Worm (Caenorhabditis elegans): ENCODE data around the gene T06E4.21.

The T06E4.21 gene

DNA sequence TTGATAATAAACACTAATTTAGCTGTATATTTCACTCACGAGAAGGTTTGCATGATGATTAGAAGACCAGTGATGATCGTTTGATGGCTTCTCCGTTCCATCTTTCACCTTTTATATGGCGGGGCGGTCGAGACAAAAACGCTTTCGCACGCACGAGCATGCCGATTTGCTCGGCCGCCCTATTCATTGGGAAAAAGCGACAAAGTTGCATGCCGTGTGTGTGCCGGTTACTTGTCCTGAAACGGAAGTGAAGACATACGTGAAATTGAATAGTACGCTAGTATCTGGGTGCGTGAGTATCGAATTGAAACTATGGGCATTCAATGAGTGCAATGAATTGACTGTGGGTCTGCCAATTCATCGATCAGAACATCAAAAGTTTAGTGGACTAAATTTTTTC, 28.6 kb upstream of the T06E4.21 start, which contains the start of gene idpc-5:
Gene idpc-5 (minus strand): TSS at position 101 of the 400 bp plus-strand sequence.
- TF ChIP-seq tbx-8 (GFP tag; optimal IDR thresholded peaks at IDR 0.05) (no peak), ham-2 (GFP tag; optimal IDR thresholded peaks at IDR 0.05) (no peak), zip-8 (tag; optimal IDR thresholded peaks at IDR 0.05) (no peak), nhr-2 (tag; optimal IDR thresholded peaks at IDR 0.05) (no peak), nhr-237 (tag; optimal IDR thresholded peaks at IDR 0.05) (no peak), blmp-1 (tag; optimal IDR thresholded peaks at IDR 0.05) (no peak), elt-1 (tag; optimal IDR thresholded peaks at IDR 0.05; ENCODE audit: borderline replicate concordance, insufficient read depth) (no peak), bed-3 (GFP tag; optimal IDR thresholded peaks at IDR 0.05) (no peak), ceh-43 (GFP tag; optimal IDR thresholded peaks at IDR 0.05) (no peak), lin-13 (tag; optimal IDR thresholded peaks at IDR 0.05) (no peak), sptf-1 (tag; optimal IDR thresholded peaks at IDR 0.05) (no peak)

DNA sequence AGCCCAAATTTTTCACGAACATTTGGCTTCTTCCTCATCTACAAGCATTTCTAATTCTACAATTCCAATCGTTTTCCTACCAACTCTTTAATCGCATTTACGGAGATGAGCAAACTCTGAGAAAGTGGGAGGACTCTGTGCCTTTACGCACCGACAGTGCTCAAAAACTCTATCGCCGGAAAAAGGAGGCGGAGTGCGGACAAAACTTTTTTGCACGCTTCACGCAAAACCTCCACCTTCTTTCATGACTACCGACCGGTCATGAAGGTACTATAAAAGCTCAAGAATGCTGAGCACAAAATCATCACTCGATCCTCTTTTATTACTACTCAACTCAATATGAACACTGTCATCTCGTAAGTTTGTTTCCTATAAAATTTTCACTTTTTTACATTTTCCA, 26.3 kb upstream of the T06E4.21 start, which contains the start of gene idpc-4:
Gene idpc-4 (plus strand): TSS at position 301 of the 400 bp plus-strand sequence.
- no peak for TF ChIP-seq lin-32 (GFP tag; optimal IDR thresholded peaks at IDR 0.05)
- no peak for TF ChIP-seq mep-1 (tag; optimal IDR thresholded peaks at IDR 0.05)
- TF ChIP-seq hlh-1 (tag; optimal IDR thresholded peaks at IDR 0.05) = no peak
- TF ChIP-seq ceh-39 (tag; optimal IDR thresholded peaks at IDR 0.05) = no peak
- no peak for TF ChIP-seq snpc-4 (tag; optimal IDR thresholded peaks at IDR 0.05)
- TF ChIP-seq M03D4.4 (tag; optimal IDR thresholded peaks at IDR 0.05) = no peak
- TF ChIP-seq ham-2 (GFP tag; optimal IDR thresholded peaks at IDR 0.05) = no peak
- TF ChIP-seq sem-2 (GFP tag; optimal IDR thresholded peaks at IDR 0.05) = no peak
- TF ChIP-seq sptf-1 (tag; optimal IDR thresholded peaks at IDR 0.05) = no peak
- TF ChIP-seq unc-39 (tag; optimal IDR thresholded peaks at IDR 0.05) = no peak
- TF ChIP-seq nhr-237 (tag; optimal IDR thresholded peaks at IDR 0.05) = no peak
- no peak for TF ChIP-seq flh-1 (GFP tag; optimal IDR thresholded peaks at IDR 0.05)
- TF ChIP-seq ceh-43 (GFP tag; optimal IDR thresholded peaks at IDR 0.05) = no peak

DNA sequence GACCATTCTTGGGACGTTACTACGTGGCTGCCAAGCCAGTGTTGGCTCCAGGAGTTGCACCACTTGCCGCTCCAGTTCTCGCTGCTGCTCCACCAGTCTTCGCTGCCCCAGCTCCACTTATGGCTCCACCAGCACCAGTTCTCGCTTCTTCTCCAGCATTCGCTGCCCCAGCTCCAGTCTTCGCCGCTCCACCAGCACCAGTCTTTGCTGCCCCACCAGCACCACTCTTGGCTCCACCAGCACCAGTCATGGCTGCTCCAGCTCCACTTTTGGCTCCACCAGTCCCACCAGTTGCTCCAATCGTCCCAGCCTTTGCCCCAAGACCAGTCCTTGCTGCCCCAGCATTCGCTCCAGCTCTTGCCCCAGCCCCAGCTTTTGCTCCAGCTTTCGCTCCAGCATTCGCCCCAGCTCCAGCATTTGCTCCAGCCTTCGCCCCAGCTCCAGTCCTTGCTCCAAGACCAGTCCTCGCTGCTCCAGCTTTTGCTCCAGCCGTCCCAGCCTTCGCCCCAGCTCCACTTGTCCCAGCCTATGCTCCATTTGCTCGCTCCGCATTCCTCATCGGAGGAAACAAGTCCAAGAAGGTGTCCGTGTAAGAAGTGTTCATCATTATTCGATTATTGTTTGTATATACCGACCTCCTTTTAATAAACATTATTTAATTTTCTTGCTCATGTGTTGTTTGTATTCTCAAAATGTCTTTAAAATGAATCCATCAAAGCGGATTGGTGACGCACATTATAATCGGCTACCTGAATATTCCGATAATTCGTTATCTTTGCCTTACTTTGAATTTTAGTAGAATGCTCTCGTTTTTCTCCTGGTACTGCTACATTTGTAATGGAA, 25.6 kb upstream of the T06E4.21 start, which contains the start of gene T06E4.7:
Gene T06E4.7 (plus strand): TSS at position 793 of the 843 bp plus-strand sequence.
- TF ChIP-seq ztf-11 (tag; optimal IDR thresholded peaks at IDR 0.05) (no peak), sem-2 (GFP tag; optimal IDR thresholded peaks at IDR 0.05) (no peak), ceh-83 (GFP tag; optimal IDR thresholded peaks at IDR 0.05) (no peak), nhr-28 (tag; optimal IDR thresholded peaks at IDR 0.05) (no peak), lsy-2 (tag; optimal IDR thresholded peaks at IDR 0.05) (no peak), pha-4 (tag; optimal IDR thresholded peaks at IDR 0.05) (no peak), mls-2 (tag; optimal IDR thresholded peaks at IDR 0.05) (no peak), mab-5 (tag; optimal IDR thresholded peaks at IDR 0.05) (no peak), sptf-1 (tag; optimal IDR thresholded peaks at IDR 0.05) (no peak), mep-1 (tag; optimal IDR thresholded peaks at IDR 0.05) (no peak), unc-62 (GFP tag; optimal IDR thresholded peaks at IDR 0.05) (no peak), flh-1 (GFP tag; optimal IDR thresholded peaks at IDR 0.05) (no peak), nhr-76 (tag; optimal IDR thresholded peaks at IDR 0.05) (no peak), ceh-43 (GFP tag; optimal IDR thresholded peaks at IDR 0.05) (no peak), elt-3 (tag; optimal IDR thresholded peaks at IDR 0.05) (no peak)

DNA sequence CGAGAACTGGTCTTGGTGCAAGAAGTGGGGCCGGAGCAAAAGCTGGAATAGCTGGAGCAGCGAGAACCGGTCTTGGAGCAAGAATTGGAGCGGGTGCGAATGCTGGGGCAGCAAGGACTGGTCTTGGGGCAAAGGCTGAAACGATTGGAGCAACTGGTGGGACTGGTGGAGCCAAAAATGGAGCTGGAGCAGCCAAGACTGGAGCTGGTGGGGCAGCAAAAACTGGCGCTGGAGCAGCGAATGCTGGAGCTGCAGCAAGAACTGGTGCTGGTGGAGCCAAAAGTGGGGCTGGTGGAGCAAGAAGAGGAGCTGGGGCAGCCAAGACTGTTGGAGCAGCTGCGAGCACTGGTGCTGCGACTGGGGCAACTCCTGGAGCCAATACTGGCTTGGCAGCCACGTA, 22.8 kb upstream of the T06E4.21 start:
- TF ChIP-seq snpc-4 (tag; optimal IDR thresholded peaks at IDR 0.05) (no peak), blmp-1 (tag; optimal IDR thresholded peaks at IDR 0.05) (no peak), mls-2 (tag; optimal IDR thresholded peaks at IDR 0.05) (no peak), lin-13 (tag; optimal IDR thresholded peaks at IDR 0.05) (no peak), M03D4.4 (tag; optimal IDR thresholded peaks at IDR 0.05) (no peak), ceh-83 (GFP tag; optimal IDR thresholded peaks at IDR 0.05) (no peak), sem-2 (GFP tag; optimal IDR thresholded peaks at IDR 0.05) (no peak), lin-32 (GFP tag; optimal IDR thresholded peaks at IDR 0.05) (no peak), nhr-2 (tag; optimal IDR thresholded peaks at IDR 0.05) (no peak), unc-120 (tag; optimal IDR thresholded peaks at IDR 0.05; ENCODE audit: poor library complexity, severe bottlenecking) (no peak), pha-4 (tag; optimal IDR thresholded peaks at IDR 0.05) (no peak), tbx-8 (GFP tag; optimal IDR thresholded peaks at IDR 0.05) (no peak), lsy-2 (tag; optimal IDR thresholded peaks at IDR 0.05) (no peak), sptf-1 (tag; optimal IDR thresholded peaks at IDR 0.05) (no peak), zip-8 (tag; optimal IDR thresholded peaks at IDR 0.05) (no peak), flh-1 (GFP tag; optimal IDR thresholded peaks at IDR 0.05) (no peak), mab-5 (tag; optimal IDR thresholded peaks at IDR 0.05) (no peak)

Data from whole organism, mixed stage, embryonic.